Fruit fly (Drosophila melanogaster) whole organism, pupa: Measurements from ENCODE around the gene Pus10.

ENCODE experiments used
- CG12605 ChIP-seq: fragments of 200-800 bp; sonication (Bioruptor generic); IDR thresholded peaks from 2 replicates; pipeline ENCODE4 v1.3.6; 2022; ENCODE audit warnings: missing biosample characterization, missing genetic modification characterization
- CG4496 ChIP-seq: fragments of 200-800 bp; sonication (Bioruptor generic); IDR thresholded peaks from 3 replicates; pipeline ENCODE4 v1.3.6; 2022; ENCODE audit warnings: missing biosample characterization, missing genetic modification characterization
- CG9948 ChIP-seq: fragments of 200-800 bp; sonication (Bioruptor generic); optimal IDR thresholded peaks from 2 replicates; lab custom pipeline; 2018; ENCODE audit warnings: missing biosample characterization, mild to moderate bottlenecking, missing genetic modification characterization, moderate library complexity
- D1 ChIP-seq: fragments of 200-800 bp; sonication (Bioruptor generic); optimal IDR thresholded peaks from 2 replicates; lab custom pipeline; 2018; ENCODE audit warnings: missing biosample characterization, mild to moderate bottlenecking, missing genetic modification characterization, moderate library complexity
- EcR ChIP-seq: fragments of 200-800 bp; sonication (Bioruptor generic); optimal IDR thresholded peaks from 3 replicates; lab custom pipeline; 2019; ENCODE audit warnings: missing biosample characterization, missing genetic modification characterization, mild to moderate bottlenecking, moderate library complexity, missing genetic modification reagents

dm6 chr2L:139610-140009 lies 15.5 kb downstream of the Pus10 start:
- no peak for TF ChIP-seq CG12605 (GFP tag; lab: Robert Waterston, UW)
- TF ChIP-seq D1 = no peak
- TF ChIP-seq CG4496 (GFP tag; lab: Robert Waterston, UW) = no peak
- no peak for TF ChIP-seq CG9948 (tag; lab: Kevin White, UChicago)
- TF ChIP-seq EcR (GFP tag; lab: Kevin White, UChicago) = no peak
